Fruit fly (Drosophila melanogaster) whole organism, embryonic: Measurements from ENCODE around the gene CG6843.

Experiments
- CG10147 ChIP-seq: fragments of 200-800 bp; sonication (Bioruptor generic); optimal IDR thresholded peaks from 2 replicates; lab custom pipeline; 2019; ENCODE audit warnings: missing biosample characterization, mild to moderate bottlenecking, missing genetic modification characterization, moderate library complexity
- CG11695 ChIP-seq: fragments of 200-800 bp; sonication (Bioruptor generic); IDR thresholded peaks from 3 replicates; pipeline ENCODE4 v1.3.6; 2022; ENCODE audit warnings: missing biosample characterization, missing genetic modification characterization
- CG12104 ChIP-seq: fragments of 200-800 bp; sonication (Bioruptor generic); optimal IDR thresholded peaks from 3 replicates; lab custom pipeline; 2016; ENCODE audit warnings: missing biosample characterization, missing genetic modification characterization
- CG12391 ChIP-seq: fragments of 200-800 bp; sonication (Bioruptor generic); optimal IDR thresholded peaks from 3 replicates; lab custom pipeline; 2018; ENCODE audit warnings: missing biosample characterization, mild to moderate bottlenecking, missing genetic modification characterization, moderate library complexity
- CG14667 ChIP-seq: fragments of 200-800 bp; sonication (Bioruptor generic); IDR thresholded peaks from 2 replicates; pipeline ENCODE4 v1.3.6; 2022; ENCODE audit warnings: missing biosample characterization, missing genetic modification characterization
- CG14860 ChIP-seq: fragments of 200-800 bp; sonication (Bioruptor generic); IDR thresholded peaks from 3 replicates; pipeline ENCODE4 v1.3.6; 2022; ENCODE audit warnings: missing biosample characterization, missing genetic modification characterization; ENCODE audit not compliant: partially characterized antibody
- CG15269 ChIP-seq: fragments of 200-800 bp; sonication (Bioruptor generic); optimal IDR thresholded peaks from 2 replicates; lab custom pipeline; 2018; ENCODE audit warnings: missing biosample characterization, mild to moderate bottlenecking, missing genetic modification characterization, moderate library complexity
- CG1602 ChIP-seq: fragments of 200-800 bp; sonication (Bioruptor generic); optimal IDR thresholded peaks from 3 replicates; lab custom pipeline; 2016; ENCODE audit warnings: missing biosample characterization, missing genetic modification characterization
- CG16813 ChIP-seq: fragments of 200-800 bp; sonication (Bioruptor generic); IDR thresholded peaks from 3 replicates; pipeline ENCODE4 v1.3.6; 2022; ENCODE audit warnings: missing biosample characterization, missing genetic modification characterization; ENCODE audit not compliant: partially characterized antibody
- CG16815 ChIP-seq: fragments of 200-800 bp; sonication (Bioruptor generic); optimal IDR thresholded peaks from 3 replicates; lab custom pipeline; 2017; ENCODE audit warnings: missing biosample characterization, mild to moderate bottlenecking, missing genetic modification characterization
- CG30403 ChIP-seq: fragments of 200-800 bp; sonication (Bioruptor generic); optimal IDR thresholded peaks from 3 replicates; lab custom pipeline; 2016; ENCODE audit warnings: missing biosample characterization, missing genetic modification characterization
- CG5953 ChIP-seq: fragments of 200-800 bp; sonication (Bioruptor generic); IDR thresholded peaks from 2 replicates; pipeline ENCODE4 v1.3.6; 2022; ENCODE audit warnings: missing biosample characterization, missing genetic modification characterization
- CG6791 ChIP-seq: fragments of 200-800 bp; sonication (Bioruptor generic); IDR thresholded peaks from 3 replicates; pipeline ENCODE4 v1.3.6; 2022; ENCODE audit warnings: missing biosample characterization, missing genetic modification characterization; ENCODE audit not compliant: partially characterized antibody
- CG6854 ChIP-seq: fragments of 200-800 bp; sonication (Bioruptor generic); optimal IDR thresholded peaks from 3 replicates; lab custom pipeline; 2017; ENCODE audit warnings: missing biosample characterization, mild to moderate bottlenecking, missing genetic modification characterization
- CG7745 ChIP-seq: fragments of 200-800 bp; sonication (Bioruptor generic); optimal IDR thresholded peaks from 2 replicates; lab custom pipeline; 2018; ENCODE audit warnings: missing biosample characterization, mild to moderate bottlenecking, missing genetic modification characterization, moderate library complexity
- CG8478 ChIP-seq: fragments of >200 bp; optimal IDR thresholded peaks from 2 replicates; lab custom pipeline; 2018
- Deaf1 ChIP-seq: fragments of 200-800 bp; optimal IDR thresholded peaks from 3 replicates; lab custom pipeline; 2019; ENCODE audit warnings: missing biosample characterization, mild to moderate bottlenecking, missing genetic modification characterization, moderate library complexity
- Doc2 ChIP-seq: fragments of 200-800 bp; sonication (Bioruptor generic); IDR thresholded peaks from 2 replicates; pipeline ENCODE4 v1.3.6; 2022; ENCODE audit warnings: missing biosample characterization, missing genetic modification characterization
- Fer2 ChIP-seq: fragments of 200-800 bp; sonication (Bioruptor generic); optimal IDR thresholded peaks from 2 replicates; lab custom pipeline; 2018; ENCODE audit warnings: missing biosample characterization, mild to moderate bottlenecking, missing genetic modification characterization, moderate library complexity
- Ptx1 ChIP-seq: fragments of 200-800 bp; sonication (Bioruptor generic); IDR thresholded peaks from 2 replicates; pipeline ENCODE4 v1.3.6; 2022; ENCODE audit warnings: missing biosample characterization, missing genetic modification characterization
- Sox102F ChIP-seq: fragments of 200-800 bp; sonication (Bioruptor generic); optimal IDR thresholded peaks from 2 replicates; lab custom pipeline; 2018; ENCODE audit warnings: missing biosample characterization, mild to moderate bottlenecking, missing genetic modification characterization, moderate library complexity
- YL-1 ChIP-seq: fragments of 200-800 bp; sonication (Bioruptor generic); optimal IDR thresholded peaks from 3 replicates; lab custom pipeline; 2017; ENCODE audit warnings: missing biosample characterization, mild to moderate bottlenecking, missing genetic modification characterization
- abd-A ChIP-seq: fragments of 200-800 bp; sonication (Bioruptor generic); optimal IDR thresholded peaks from 3 replicates; lab custom pipeline; 2019; ENCODE audit warnings: missing biosample characterization, mild to moderate bottlenecking, missing genetic modification characterization, moderate library complexity
- ara ChIP-seq: fragments of 200-800 bp; sonication (Bioruptor generic); IDR thresholded peaks from 2 replicates; pipeline ENCODE4 v1.3.6; 2022; ENCODE audit warnings: missing biosample characterization, missing genetic modification characterization
- az2 ChIP-seq: fragments of 200-800 bp; sonication (Bioruptor generic); optimal IDR thresholded peaks from 3 replicates; lab custom pipeline; 2016; ENCODE audit warnings: missing biosample characterization, missing genetic modification characterization
- chif ChIP-seq, 2 experiments: fragments of 200-800 bp; sonication (Bioruptor generic); optimal IDR thresholded peaks; 3 replicates each; lab custom pipeline; 2016; ENCODE audit warnings: missing biosample characterization in 2 of 2, missing genetic modification characterization in 2 of 2
- ci ChIP-seq: fragments of 200-800 bp; sonication (Bioruptor generic); IDR thresholded peaks from 3 replicates; pipeline ENCODE4 v1.3.6; 2022; ENCODE audit warnings: missing biosample characterization, missing genetic modification characterization
- crp ChIP-seq, 2 experiments: fragments of 200-800 bp; sonication (Bioruptor generic); optimal IDR thresholded peaks; 2 replicates in 1 of 2; 3 replicates in 1 of 2; lab custom pipeline; 2017; ENCODE audit warnings: missing biosample characterization in 2 of 2, missing genetic modification characterization in 2 of 2, mild to moderate bottlenecking in 1 of 2, moderate library complexity in 1 of 2
- dpn ChIP-seq, 2 experiments: fragments of 200-800 bp; sonication (Bioruptor generic); optimal IDR thresholded peaks; 3 replicates each; lab custom pipeline; 2016; ENCODE audit warnings: missing biosample characterization in 2 of 2, missing genetic modification characterization in 2 of 2
- gfzf ChIP-seq: fragments of 200-800 bp; sonication (Bioruptor generic); optimal IDR thresholded peaks from 2 replicates; lab custom pipeline; 2016; ENCODE audit warnings: missing biosample characterization, mild to moderate bottlenecking, missing genetic modification characterization, moderate library complexity
- ham ChIP-seq: fragments of 200-800 bp; sonication (Bioruptor generic); IDR thresholded peaks from 2 replicates; pipeline ENCODE4 v1.3.6; 2022; ENCODE audit warnings: missing biosample characterization, missing genetic modification characterization
- jumu ChIP-seq: fragments of 200-800 bp; sonication (Bioruptor generic); optimal IDR thresholded peaks from 3 replicates; lab custom pipeline; 2016; ENCODE audit warnings: missing biosample characterization, missing genetic modification characterization
- ken ChIP-seq: fragments of 200-800 bp; sonication (Bioruptor generic); IDR thresholded peaks from 3 replicates; pipeline ENCODE4 v1.3.6; 2022; ENCODE audit warnings: missing biosample characterization, missing genetic modification characterization
- lola ChIP-seq, 3 experiments: fragments of >200 bp in 2 of 3; fragments of 200-800 bp in 1 of 3; sonication (Bioruptor generic) in 1 of 3; optimal IDR thresholded peaks; 2 replicates each; lab custom pipeline; 2017 to 2019; ENCODE audit warnings: missing biosample characterization in 3 of 3, missing genetic modification characterization in 3 of 3, mild to moderate bottlenecking in 1 of 3, moderate library complexity in 1 of 3
- lov ChIP-seq, 2 experiments: fragments of 200-800 bp in 1 of 2; fragments of >200 bp in 1 of 2; sonication (Bioruptor generic) in 1 of 2; IDR thresholded peaks in 1 of 2; optimal IDR thresholded peaks in 1 of 2; 2 replicates in 1 of 2; 3 replicates in 1 of 2; pipeline versions ENCODE4 v1.3.6 to Lab custom; 2017 to 2022; ENCODE audit warnings: missing biosample characterization in 1 of 2, missing genetic modification characterization in 1 of 2
- mirr ChIP-seq: fragments of 200-800 bp; sonication (Bioruptor generic); optimal IDR thresholded peaks from 3 replicates; lab custom pipeline; 2018; ENCODE audit warnings: missing biosample characterization, mild to moderate bottlenecking, missing genetic modification characterization
- nmo ChIP-seq: fragments of 200-800 bp; sonication (Bioruptor generic); optimal IDR thresholded peaks from 2 replicates; lab custom pipeline; 2018; ENCODE audit warnings: missing biosample characterization, mild to moderate bottlenecking, missing genetic modification characterization, moderate library complexity
- otp ChIP-seq: fragments of 200-800 bp; sonication (Bioruptor generic); IDR thresholded peaks from 3 replicates; pipeline ENCODE4, ENCODE4 v1.3.6; 2022; ENCODE audit warnings: missing biosample characterization, missing genetic modification characterization
- p53 ChIP-seq: fragments of 200-800 bp; sonication (Bioruptor generic); optimal IDR thresholded peaks from 2 replicates; lab custom pipeline; 2016; ENCODE audit warnings: missing biosample characterization, missing genetic modification characterization
- pfk ChIP-seq: fragments of 200-800 bp; sonication (Bioruptor generic); optimal IDR thresholded peaks from 2 replicates; lab custom pipeline; 2018; ENCODE audit warnings: missing biosample characterization, mild to moderate bottlenecking, missing genetic modification characterization, moderate library complexity
- pho ChIP-seq: fragments of 200-800 bp; sonication (Bioruptor generic); optimal IDR thresholded peaks from 2 replicates; lab custom pipeline; 2016; ENCODE audit warnings: missing biosample characterization, missing genetic modification characterization
- ro ChIP-seq: fragments of 200-800 bp; sonication (Bioruptor generic); IDR thresholded peaks from 2 replicates; pipeline ENCODE4 v1.3.6; 2022; ENCODE audit warnings: missing biosample characterization, missing genetic modification characterization
- sens-2 ChIP-seq: fragments of 200-800 bp; sonication (Bioruptor generic); IDR thresholded peaks from 2 replicates; pipeline ENCODE4 v1.3.6; 2022; ENCODE audit warnings: missing biosample characterization, missing genetic modification characterization
- seq ChIP-seq: fragments of 200-800 bp; sonication (Bioruptor generic); IDR thresholded peaks from 2 replicates; pipeline ENCODE4 v1.3.6; 2022; ENCODE audit warnings: missing biosample characterization, missing genetic modification characterization
- slou ChIP-seq: fragments of 200-800 bp; sonication (Bioruptor generic); optimal IDR thresholded peaks from 3 replicates; lab custom pipeline; 2016; ENCODE audit warnings: missing biosample characterization, missing genetic modification characterization
- slp2 ChIP-seq: fragments of 200-800 bp; sonication (Bioruptor generic); optimal IDR thresholded peaks from 2 replicates; lab custom pipeline; 2016; ENCODE audit warnings: missing biosample characterization, missing genetic modification characterization
- stc ChIP-seq: fragments of 200-800 bp; sonication (Bioruptor generic); IDR thresholded peaks from 2 replicates; pipeline ENCODE4 v1.3.6; 2022; ENCODE audit warnings: missing biosample characterization, missing genetic modification characterization
- tgo ChIP-seq: fragments of 200-800 bp; sonication (Bioruptor generic); IDR thresholded peaks from 3 replicates; pipeline ENCODE4 v1.3.6; 2022; ENCODE audit warnings: missing biosample characterization, missing genetic modification characterization
- vfl ChIP-seq: fragments of 200-800 bp; sonication (Bioruptor generic); optimal IDR thresholded peaks from 2 replicates; lab custom pipeline; 2016; ENCODE audit warnings: missing biosample characterization, missing genetic modification characterization
- wdn ChIP-seq: fragments of 200-800 bp; sonication (Bioruptor generic); IDR thresholded peaks from 2 replicates; pipeline ENCODE4 v1.3.6; 2022; ENCODE audit warnings: missing biosample characterization, missing genetic modification characterization

CG6843 gene

DNA sequence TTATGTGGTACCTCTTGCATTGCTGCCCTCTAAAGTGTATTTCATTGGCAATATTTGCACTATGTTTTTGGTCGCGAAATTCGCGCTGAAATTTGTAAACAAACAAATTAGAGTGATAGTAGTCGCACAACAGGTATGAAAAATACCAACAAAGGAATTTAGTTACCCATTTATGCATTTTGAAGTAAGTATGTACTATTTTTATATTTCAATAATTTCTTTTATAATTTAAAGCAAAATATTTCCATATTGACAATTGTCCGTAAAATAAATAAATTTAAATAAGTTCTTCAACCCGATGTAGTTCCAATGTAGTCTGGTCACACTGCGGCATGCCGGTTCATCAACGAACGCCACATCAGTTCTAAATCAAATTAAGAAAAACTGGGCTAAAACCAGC is 29.0 kb upstream of the CG6843 start, which contains the start of the genes Rad9 and Uggt (continued):
- TF ChIP-seq CG16813 (GFP tag; lab: Robert Waterston, UW) (no peak), crp (GFP tag; optimal IDR thresholded peaks at IDR 0.05; lab: Kevin White, UChicago) (no peak), pfk (GFP tag; lab: Kevin White, UChicago) (peak; percentile 20), YL-1 (GFP tag; lab: Kevin White, UChicago) (peak; percentile 22), CG5953 (no peak), CG16815 (GFP tag; lab: Kevin White, UChicago) (no peak), ci (no peak), tgo (GFP tag; lab: Robert Waterston, UW) (no peak), Fer2 (tag; lab: Kevin White, UChicago) (no peak), vfl (GFP tag; lab: Kevin White, UChicago) (no peak), Ptx1 (GFP tag; lab: Robert Waterston, UW) (0 out of 2 replicates have a peak, but pooled peaks have one; percentile 24), lola (GFP tag; optimal IDR thresholded peaks at IDR 0.05; lab: Kevin White, UChicago) (peak in 1 of 3 experiments; percentile 41), ham (no peak), mirr (GFP tag; lab: Kevin White, UChicago) (no peak), CG14860 (no peak), CG6854 (GFP tag; lab: Kevin White, UChicago) (no peak), jumu (GFP tag; lab: Kevin White, UChicago) (no peak), CG15269 (tag; lab: Kevin White, UChicago) (no peak), ro (GFP tag; lab: Robert Waterston, UW) (no peak), sens-2 (no peak), CG6791 (GFP tag; lab: Robert Waterston, UW) (no peak), CG1602 (GFP tag; lab: Kevin White, UChicago) (no peak), az2 (GFP tag; lab: Kevin White, UChicago) (peak; percentile 20), lov (optimal IDR thresholded peaks at IDR 0.05; lab: Kevin White, UChicago) (no peak), lov (GFP tag; IDR thresholded peaks at IDR 0.05; lab: Robert Waterston, UW) (no peak), CG7745 (tag; lab: Kevin White, UChicago) (no peak), pho (no peak), Doc2 (no peak), CG8478 (lab: Kevin White, UChicago) (no peak), CG10147 (no peak), abd-A (tag; lab: Kevin White, UChicago) (no peak), ken (GFP tag; lab: Robert Waterston, UW) (no peak), slou (GFP tag; lab: Kevin White, UChicago) (no peak), CG30403 (peak; percentile 35), CG14667 (GFP tag; lab: Robert Waterston, UW) (no peak), otp (GFP tag; lab: Robert Waterston, UW) (no peak), stc (no peak), slp2 (GFP tag; lab: Kevin White, UChicago) (no peak), CG11695 (GFP tag; lab: Robert Waterston, UW) (0 out of 3 replicates have a peak, but pooled peaks have one; percentile 7), CG12104 (GFP tag; lab: Kevin White, UChicago) (no peak), p53 (no peak), seq (0 out of 2 replicates have a peak, but pooled peaks have one; percentile 13), Sox102F (GFP tag; lab: Kevin White, UChicago) (no peak), gfzf (GFP tag; lab: Kevin White, UChicago) (peak; percentile 57), chif (GFP tag; optimal IDR thresholded peaks at IDR 0.05; lab: Kevin White, UChicago) (no peak), ara (GFP tag; lab: Robert Waterston, UW) (no peak), Deaf1 (tag; lab: Kevin White, UChicago) (no peak), CG12391 (peak; percentile 62), nmo (GFP tag; lab: Kevin White, UChicago) (peak; percentile 50), dpn (GFP tag; optimal IDR thresholded peaks at IDR 0.05; lab: Kevin White, UChicago) (no peak), wdn (no peak)
